Fruit fly (Drosophila melanogaster) whole organism, adult: Measurements from ENCODE around the gene her.

Source experiments
- CG11617 ChIP-seq: fragments of 200-800 bp; sonication (Bioruptor generic); optimal IDR thresholded peaks from 2 replicates; lab custom pipeline; 2017; ENCODE audit warnings: mild to moderate bottlenecking, missing biosample characterization, missing genetic modification reagents, missing genetic modification characterization
- CG12768 ChIP-seq: fragments of 200-800 bp; sonication (Bioruptor generic); optimal IDR thresholded peaks from 2 replicates; lab custom pipeline; 2017; ENCODE audit warnings: missing biosample characterization, missing genetic modification characterization, mild to moderate bottlenecking, moderate library complexity, missing genetic modification reagents
- CG14711 ChIP-seq: fragments of 200-800 bp; sonication (Bioruptor generic); optimal IDR thresholded peaks from 2 replicates; lab custom pipeline; 2018; ENCODE audit warnings: missing biosample characterization, mild to moderate bottlenecking, missing genetic modification characterization, moderate library complexity
- CG1620 ChIP-seq: fragments of 200-800 bp; sonication (Bioruptor generic); optimal IDR thresholded peaks from 2 replicates; lab custom pipeline; 2016; ENCODE audit warnings: missing biosample characterization, missing genetic modification characterization
- CG33017 ChIP-seq: fragments of 200-800 bp; sonication (Bioruptor generic); optimal IDR thresholded peaks from 2 replicates; lab custom pipeline; 2018; ENCODE audit warnings: missing biosample characterization, mild to moderate bottlenecking, missing genetic modification characterization, moderate library complexity
- CG5204 ChIP-seq: fragments of 200-800 bp; sonication (Bioruptor generic); optimal IDR thresholded peaks from 2 replicates; lab custom pipeline; 2016; ENCODE audit warnings: missing biosample characterization, missing genetic modification characterization
- CG7045 ChIP-seq: fragments of 200-800 bp; sonication (Bioruptor generic); optimal IDR thresholded peaks from 2 replicates; lab custom pipeline; 2017; ENCODE audit warnings: missing biosample characterization, mild to moderate bottlenecking, missing genetic modification characterization
- CG7101 ChIP-seq: fragments of 200-800 bp; sonication (Bioruptor generic); optimal IDR thresholded peaks from 2 replicates; lab custom pipeline; 2018; ENCODE audit warnings: missing biosample characterization, mild to moderate bottlenecking, missing genetic modification characterization, moderate library complexity
- Clk ChIP-seq: fragments of 200-800 bp; sonication (Bioruptor generic); optimal IDR thresholded peaks from 2 replicates; lab custom pipeline; 2017; ENCODE audit warnings: missing biosample characterization, missing genetic modification characterization
- Crg-1 ChIP-seq: fragments of 200-800 bp; sonication (Bioruptor generic); optimal IDR thresholded peaks from 2 replicates; lab custom pipeline; 2016; ENCODE audit warnings: missing biosample characterization, missing genetic modification characterization
- Hr96 ChIP-seq: fragments of 200-800 bp; sonication (Bioruptor generic); optimal IDR thresholded peaks from 2 replicates; lab custom pipeline; 2016; ENCODE audit warnings: missing biosample characterization, missing genetic modification characterization
- Mnt ChIP-seq: fragments of 200-800 bp; sonication (Bioruptor generic); optimal IDR thresholded peaks from 2 replicates; lab custom pipeline; 2016; ENCODE audit warnings: missing biosample characterization, mild to moderate bottlenecking, missing genetic modification characterization
- bab1 ChIP-seq: fragments of 200-800 bp; sonication (Bioruptor generic); optimal IDR thresholded peaks from 3 replicates; lab custom pipeline; 2019; ENCODE audit warnings: missing biosample characterization, mild to moderate bottlenecking, missing genetic modification characterization, moderate library complexity
- cic ChIP-seq: fragments of 200-800 bp; sonication (Bioruptor generic); optimal IDR thresholded peaks from 2 replicates; lab custom pipeline; 2017; ENCODE audit warnings: missing biosample characterization, mild to moderate bottlenecking, missing genetic modification characterization, moderate library complexity
- cnc ChIP-seq, 2 experiments: fragments of >200 bp; optimal IDR thresholded peaks; 2 replicates each; lab custom pipeline; 2017
- kay ChIP-seq: fragments of 200-800 bp; sonication (Bioruptor generic); peaks from one replicate; lab custom pipeline; 2016; ENCODE audit warnings: missing biosample characterization, missing genetic modification characterization, borderline replicate concordance
- ovo ChIP-seq: fragments of 200-800 bp; sonication (Bioruptor generic); optimal IDR thresholded peaks from 2 replicates; lab custom pipeline; 2016; ENCODE audit warnings: missing biosample characterization, missing genetic modification characterization
- pad ChIP-seq: fragments of 200-800 bp; sonication (Bioruptor generic); optimal IDR thresholded peaks from 3 replicates; lab custom pipeline; 2017; ENCODE audit warnings: missing biosample characterization, missing genetic modification characterization, mild to moderate bottlenecking, moderate library complexity, missing genetic modification reagents
- tj ChIP-seq: fragments of 200-800 bp; sonication (Bioruptor generic); optimal IDR thresholded peaks from 3 replicates; lab custom pipeline; 2017; ENCODE audit warnings: missing biosample characterization, mild to moderate bottlenecking, missing genetic modification characterization, moderate library complexity
- toe ChIP-seq: fragments of 200-800 bp; sonication (Bioruptor generic); optimal IDR thresholded peaks from 2 replicates; lab custom pipeline; 2016; ENCODE audit warnings: missing biosample characterization, missing genetic modification characterization

The her gene

DNA sequence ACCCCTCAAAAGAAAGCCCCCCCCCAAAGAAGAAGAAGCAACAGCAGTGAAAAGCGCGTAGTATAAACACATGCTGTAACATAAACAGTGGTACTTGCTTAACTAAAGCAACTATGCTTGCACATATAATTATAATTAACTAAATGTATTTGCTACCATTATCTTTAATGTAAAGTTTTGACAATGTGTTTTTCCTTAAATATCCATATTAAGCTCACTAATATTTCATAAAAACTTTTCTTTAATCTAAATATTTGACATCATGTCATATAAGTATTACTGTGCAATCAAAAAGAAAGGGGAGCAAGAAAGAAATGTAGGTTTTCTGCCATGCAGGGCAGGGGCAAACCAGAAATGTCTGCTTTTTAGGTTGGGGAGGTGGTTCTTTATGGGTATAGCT lies 39.8 kb downstream of the her start:
- TF ChIP-seq CG14711 (tag; lab: Kevin White, UChicago), result peak; percentile 32
- TF ChIP-seq Hr96 (GFP tag; lab: Kevin White, UChicago), result no peak
- no peak for TF ChIP-seq cic (GFP tag; lab: Kevin White, UChicago)
- TF ChIP-seq pad (GFP tag; lab: Kevin White, UChicago), result peak; percentile 9

DNA sequence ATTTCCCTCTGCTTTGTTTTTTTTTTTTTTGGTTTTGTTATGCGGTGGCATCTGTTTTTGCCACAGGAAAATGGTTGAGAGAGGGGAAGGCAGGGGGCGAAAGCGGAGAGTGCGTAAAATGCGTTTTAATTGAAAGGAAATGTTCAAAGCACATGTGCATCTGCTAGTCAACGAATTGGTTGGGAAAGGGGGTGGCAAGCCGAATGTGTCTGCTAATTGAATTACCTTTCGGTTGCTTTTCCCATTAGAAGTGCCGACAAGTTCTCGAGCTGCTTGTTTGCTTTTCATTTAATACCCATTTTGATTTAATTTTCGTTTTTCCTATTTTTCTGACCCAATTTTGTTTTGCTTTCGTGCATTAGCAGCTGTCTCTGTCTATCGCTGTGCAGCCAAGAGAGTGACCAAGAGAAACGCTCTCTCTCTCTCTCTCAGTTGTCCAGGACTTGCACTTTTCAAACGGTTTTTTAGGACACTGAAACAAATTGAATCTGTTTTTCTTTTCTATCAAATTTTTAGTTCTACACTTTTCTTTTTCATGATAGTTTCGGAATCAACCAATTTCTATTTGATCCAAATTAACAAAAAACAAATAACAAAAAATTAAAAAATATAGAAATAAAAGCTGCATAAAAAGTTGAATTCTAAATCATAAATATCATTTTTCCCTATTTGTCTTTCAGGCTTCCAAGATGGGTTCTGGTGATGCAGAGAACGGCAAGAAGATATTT lies 41.6 kb downstream of the her start:
- TF ChIP-seq Hr96 (GFP tag; lab: Kevin White, UChicago) (no peak), cnc (optimal IDR thresholded peaks at IDR 0.05; lab: Kevin White, UChicago) (no peak), toe (no peak), cic (GFP tag; lab: Kevin White, UChicago) (no peak), bab1 (no peak), CG1620 (GFP tag; lab: Kevin White, UChicago) (no peak), CG12768 (GFP tag; lab: Kevin White, UChicago) (no peak), Crg-1 (GFP tag; lab: Kevin White, UChicago) (no peak), Mnt (GFP tag; lab: Kevin White, UChicago) (no peak), tj (GFP tag; lab: Kevin White, UChicago) (no peak), CG7045 (GFP tag; lab: Kevin White, UChicago) (no peak), kay (GFP tag; lab: Kevin White, UChicago) (no peak), CG14711 (tag; lab: Kevin White, UChicago) (no peak), ovo (GFP tag; lab: Kevin White, UChicago) (no peak), CG11617 (GFP tag; lab: Kevin White, UChicago) (no peak), CG5204 (no peak)

DNA sequence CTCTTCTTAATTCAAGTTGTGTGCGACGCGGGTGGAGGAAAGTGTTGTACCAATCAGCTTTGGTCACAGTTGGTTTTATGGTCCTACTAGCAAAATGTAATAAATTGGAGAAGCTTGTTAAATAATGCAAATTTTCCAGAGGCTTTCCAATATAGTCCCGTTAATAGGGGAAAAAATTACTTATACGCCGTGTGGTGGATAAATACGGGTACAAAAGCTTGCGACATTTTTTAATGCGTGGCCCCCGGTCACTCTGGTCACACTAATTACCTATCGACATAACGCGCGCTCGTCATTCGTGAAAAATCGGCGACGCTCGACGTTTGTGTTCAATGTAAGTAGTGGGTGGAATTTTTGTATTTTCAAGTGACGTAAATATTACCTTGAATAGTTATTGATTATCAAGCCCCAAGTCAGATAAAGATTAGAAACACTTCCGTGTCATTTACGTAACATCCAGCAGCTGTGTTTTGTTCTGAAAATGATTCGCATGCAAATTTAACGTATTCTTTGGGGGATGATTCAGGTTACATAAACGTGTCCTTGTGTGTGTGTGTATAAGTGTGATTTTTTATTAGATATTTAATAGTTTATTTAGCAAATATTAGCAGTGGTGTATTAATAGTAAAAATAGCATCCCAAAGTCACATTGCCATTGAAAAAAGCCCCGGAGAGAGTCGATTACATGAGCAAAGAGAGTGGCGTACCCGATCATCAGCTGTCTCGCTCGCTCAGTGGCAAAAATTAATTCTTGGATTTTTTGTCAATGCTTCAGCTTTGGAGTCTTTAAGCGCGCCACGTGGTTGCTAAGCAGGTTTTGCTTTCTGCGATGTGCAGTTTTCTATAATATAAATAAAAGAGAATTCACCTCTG lies 42.9 kb downstream of the her start, which contains the start of gene Cyt-c-p:
Cyt-c-p (plus strand) TSS at position 290 of the 873 bp plus-strand sequence.
- peak; percentile 69 for TF ChIP-seq bab1
- peak; percentile 0 for TF ChIP-seq CG14711 (tag; lab: Kevin White, UChicago)
- TF ChIP-seq cic (GFP tag; lab: Kevin White, UChicago), result peak; percentile 73
- peak; percentile 27 for TF ChIP-seq CG33017 (tag; lab: Kevin White, UChicago)
- TF ChIP-seq tj (GFP tag; lab: Kevin White, UChicago), result peak; percentile 52
- peak; percentile 6 for TF ChIP-seq Crg-1 (GFP tag; lab: Kevin White, UChicago)
- TF ChIP-seq Hr96 (GFP tag; lab: Kevin White, UChicago), result peak; percentile 25
- peak; percentile 43 for TF ChIP-seq Mnt (GFP tag; lab: Kevin White, UChicago)
- TF ChIP-seq CG7101 (tag; lab: Kevin White, UChicago), result peak; percentile 54
- TF ChIP-seq CG11617 (GFP tag; lab: Kevin White, UChicago), result peak; percentile 58
- no peak for TF ChIP-seq CG12768 (GFP tag; lab: Kevin White, UChicago)
- TF ChIP-seq Clk (GFP tag; lab: Kevin White, UChicago), result no peak
- TF ChIP-seq ovo (GFP tag; lab: Kevin White, UChicago), result peak; percentile 18
- TF ChIP-seq CG7045 (GFP tag; lab: Kevin White, UChicago), result no peak
- peak; percentile 69 for TF ChIP-seq kay (GFP tag; lab: Kevin White, UChicago)
- TF ChIP-seq toe, result no peak
- TF ChIP-seq CG5204, result no peak
- peak; percentile 47 for TF ChIP-seq CG1620 (GFP tag; lab: Kevin White, UChicago)
- TF ChIP-seq cnc (optimal IDR thresholded peaks at IDR 0.05; lab: Kevin White, UChicago), result no peak
- peak; percentile 86 for TF ChIP-seq pad (GFP tag; lab: Kevin White, UChicago)

DNA sequence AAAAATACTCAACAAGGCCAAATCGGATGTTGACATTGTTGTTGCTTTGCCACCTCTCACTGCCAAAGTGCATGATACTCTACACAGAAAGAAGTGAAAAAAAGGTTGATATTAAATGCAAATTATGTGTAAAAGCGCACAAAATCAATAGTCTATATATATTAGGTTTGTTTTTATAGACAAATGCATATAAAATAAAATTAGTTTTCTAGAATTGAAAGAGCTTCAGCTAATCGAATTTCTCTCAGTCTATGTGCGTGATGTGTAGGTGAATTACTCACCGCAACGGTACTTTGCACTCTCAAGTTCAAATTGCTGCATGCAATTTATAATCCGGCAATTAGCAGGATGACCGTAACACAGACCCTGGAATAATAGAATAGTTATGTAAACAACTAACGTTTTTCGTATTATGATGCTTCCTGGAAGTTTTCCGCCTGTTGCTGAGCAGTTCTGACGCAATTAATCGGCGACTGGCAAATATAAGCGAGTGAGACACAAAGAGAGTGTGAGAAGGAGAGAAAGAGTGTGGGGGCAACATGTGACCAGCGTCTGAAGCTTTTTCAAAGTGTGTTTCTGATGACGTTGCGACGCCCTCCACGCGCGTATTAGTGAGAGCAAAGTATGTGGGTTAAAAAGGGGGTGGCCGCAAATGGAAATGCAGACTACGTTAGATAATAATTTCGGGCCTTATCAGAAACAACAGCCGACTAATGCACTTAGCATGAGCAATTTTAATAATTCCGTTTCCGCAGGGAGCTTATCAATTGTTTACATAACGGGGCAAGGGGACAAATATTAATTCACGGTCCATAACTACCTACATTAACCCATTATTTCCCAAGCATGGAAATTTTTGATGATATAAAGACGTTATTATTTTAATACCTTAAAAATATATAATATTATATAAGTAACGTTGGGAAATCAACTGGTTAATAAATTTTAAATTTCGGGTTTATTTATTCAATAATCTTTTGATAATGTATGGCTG lies 44.0 kb downstream of the her start:
- TF ChIP-seq cic (GFP tag; lab: Kevin White, UChicago) (peak; percentile 75), tj (GFP tag; lab: Kevin White, UChicago) (peak; percentile 81), kay (GFP tag; lab: Kevin White, UChicago) (peak; percentile 99), CG11617 (GFP tag; lab: Kevin White, UChicago) (peak; percentile 96), Crg-1 (GFP tag; lab: Kevin White, UChicago) (peak; percentile 84), CG33017 (tag; lab: Kevin White, UChicago) (peak; percentile 94), CG1620 (GFP tag; lab: Kevin White, UChicago) (peak; percentile 94), Mnt (GFP tag; lab: Kevin White, UChicago) (peak; percentile 86), pad (GFP tag; lab: Kevin White, UChicago) (peak; percentile 85), Clk (GFP tag; lab: Kevin White, UChicago) (peak; percentile 86), ovo (GFP tag; lab: Kevin White, UChicago) (peak; percentile 91), CG7101 (tag; lab: Kevin White, UChicago) (peak; percentile 93), CG7045 (GFP tag; lab: Kevin White, UChicago) (peak; percentile 97), toe (peak; percentile 95), Hr96 (GFP tag; lab: Kevin White, UChicago) (peak; percentile 88), bab1 (peak; percentile 98), cnc (optimal IDR thresholded peaks at IDR 0.05; lab: Kevin White, UChicago) (no peak), CG14711 (tag; lab: Kevin White, UChicago) (peak; percentile 95), CG5204 (peak; percentile 97), CG12768 (GFP tag; lab: Kevin White, UChicago) (peak; percentile 93)
